Worm (Caenorhabditis elegans): ENCODE measurements around the gene ZK355.2.

The ZK355.2 gene

ce11 chrII:2973940-2974402 is 50.3 kb downstream of the ZK355.2 start (continued):
- peak; percentile 99 for TF ChIP-seq hmg-1.2 (GFP tag; IDR thresholded peaks at IDR 0.05)
- peak; percentile 24 for TF ChIP-seq B0261.1 (tag; optimal IDR thresholded peaks at IDR 0.05)
- TF ChIP-seq unc-130 (GFP tag; optimal IDR thresholded peaks at IDR 0.05): no peak
- TF ChIP-seq rcor-1 (GFP tag; IDR thresholded peaks at IDR 0.05): peak; percentile 62; the same call in 1 of the 2 replicates
- peak; percentile 92 for TF ChIP-seq let-526 (GFP tag; IDR thresholded peaks at IDR 0.05)
- peak; percentile 81 for TF ChIP-seq F52B5.7 (tag; optimal IDR thresholded peaks at IDR 0.05)
- peak; percentile 23 for TF ChIP-seq nhr-80 (tag; optimal IDR thresholded peaks at IDR 0.05)
- peak; percentile 97 for TF ChIP-seq ztf-26 (tag; optimal IDR thresholded peaks at IDR 0.05)
- peak; percentile 97 for TF ChIP-seq pbrm-1 (GFP tag; IDR thresholded peaks at IDR 0.05)
- no peak for TF ChIP-seq D2030.7 (GFP tag; IDR thresholded peaks at IDR 0.05)
- TF ChIP-seq fkh-3 (tag; optimal IDR thresholded peaks at IDR 0.05): no peak
- TF ChIP-seq K11D2.4 (GFP tag; IDR thresholded peaks at IDR 0.05): peak; percentile 97
- TF ChIP-seq sptf-2 (GFP tag; optimal IDR thresholded peaks at IDR 0.05): peak; percentile 4
- no peak for TF ChIP-seq rec-8 (tag; optimal IDR thresholded peaks at IDR 0.05)
- peak; percentile 62 for TF ChIP-seq F10E7.11 (tag; optimal IDR thresholded peaks at IDR 0.05)
- peak; percentile 75 for TF ChIP-seq tlf-1 (GFP tag; optimal IDR thresholded peaks at IDR 0.05)
- peak; percentile 92 for TF ChIP-seq lin-40 (tag; optimal IDR thresholded peaks at IDR 0.05)
- TF ChIP-seq hlh-12 (tag; optimal IDR thresholded peaks at IDR 0.05): no peak
- TF ChIP-seq F37B4.10 (GFP tag; IDR thresholded peaks at IDR 0.05): 0 out of 2 replicates have a peak, but pooled peaks have one; percentile 27
- peak; percentile 93 for TF ChIP-seq K12H6.12 (tag; optimal IDR thresholded peaks at IDR 0.05)
- peak; percentile 64; the same call in 1 of the 2 replicates for TF ChIP-seq cebp-1 (GFP tag; IDR thresholded peaks at IDR 0.05)
- TF ChIP-seq cebp-1 (tag; optimal IDR thresholded peaks at IDR 0.05): peak; percentile 92
- TF ChIP-seq somi-1 (GFP tag; optimal IDR thresholded peaks at IDR 0.05): peak; percentile 96
- TF ChIP-seq Y53F4B.3 (GFP tag; IDR thresholded peaks at IDR 0.05): no peak
- no peak for TF ChIP-seq ceh-91 (GFP tag; IDR thresholded peaks at IDR 0.05)
- TF ChIP-seq unc-62 (GFP tag; optimal IDR thresholded peaks at IDR 0.05): no peak
- TF ChIP-seq mes-4 (tag; optimal IDR thresholded peaks at IDR 0.05): no peak
- no peak for TF ChIP-seq F39B2.1 (GFP tag; IDR thresholded peaks at IDR 0.05)
- no peak for TF ChIP-seq ztf-18 (tag; optimal IDR thresholded peaks at IDR 0.05)
- TF ChIP-seq hrde-1 (tag; optimal IDR thresholded peaks at IDR 0.05; ENCODE audit: borderline replicate concordance): no peak
- TF ChIP-seq mel-28 (tag; optimal IDR thresholded peaks at IDR 0.05; ENCODE audit: borderline replicate concordance): peak; percentile 36
- no peak for TF ChIP-seq him-1 (tag; optimal IDR thresholded peaks at IDR 0.05)
- TF ChIP-seq ets-4 (GFP tag; optimal IDR thresholded peaks at IDR 0.05): peak; percentile 43
- peak; percentile 79; the same call in 1 of the 2 replicates for TF ChIP-seq sea-2 (GFP tag; IDR thresholded peaks at IDR 0.05)
- TF ChIP-seq pha-4 (tag; optimal IDR thresholded peaks at IDR 0.05): peak; percentile 88
- peak; percentile 46 for TF ChIP-seq F22D6.2 (tag; optimal IDR thresholded peaks at IDR 0.05)
- TF ChIP-seq lsy-27 (tag; optimal IDR thresholded peaks at IDR 0.05; ENCODE audit: borderline replicate concordance, insufficient read depth): no peak
- TF ChIP-seq ztf-22 (GFP tag; optimal IDR thresholded peaks at IDR 0.05): peak; percentile 94
- no peak for TF ChIP-seq sdz-38 (tag; optimal IDR thresholded peaks at IDR 0.05)
- TF ChIP-seq lin-35 (GFP tag; optimal IDR thresholded peaks at IDR 0.05): peak in 1 of 3 experiments; percentile 83
- peak; percentile 97 for TF ChIP-seq B0336.3 (GFP tag; IDR thresholded peaks at IDR 0.05)
- no peak for TF ChIP-seq B0035.1 (tag; optimal IDR thresholded peaks at IDR 0.05)
- peak; percentile 54 for TF ChIP-seq zim-3 (tag; optimal IDR thresholded peaks at IDR 0.05)
- no peak for TF ChIP-seq snpc-4 (GFP tag; optimal IDR thresholded peaks at IDR 0.05)
- peak in 2 of 4 experiments; percentile 22 to 54 for TF ChIP-seq snpc-4 (tag; optimal IDR thresholded peaks at IDR 0.05)
- peak; percentile 95 for TF ChIP-seq egl-44 (GFP tag; IDR thresholded peaks at IDR 0.05)
- peak in 1 of 2 experiments; percentile 9 for TF ChIP-seq let-607 (tag; optimal IDR thresholded peaks at IDR 0.05)
- TF ChIP-seq tbp1 (GFP tag; optimal IDR thresholded peaks at IDR 0.05): peak; percentile 65
